Worm (Caenorhabditis elegans): ENCODE results near the gene ceh-60.

DNA sequence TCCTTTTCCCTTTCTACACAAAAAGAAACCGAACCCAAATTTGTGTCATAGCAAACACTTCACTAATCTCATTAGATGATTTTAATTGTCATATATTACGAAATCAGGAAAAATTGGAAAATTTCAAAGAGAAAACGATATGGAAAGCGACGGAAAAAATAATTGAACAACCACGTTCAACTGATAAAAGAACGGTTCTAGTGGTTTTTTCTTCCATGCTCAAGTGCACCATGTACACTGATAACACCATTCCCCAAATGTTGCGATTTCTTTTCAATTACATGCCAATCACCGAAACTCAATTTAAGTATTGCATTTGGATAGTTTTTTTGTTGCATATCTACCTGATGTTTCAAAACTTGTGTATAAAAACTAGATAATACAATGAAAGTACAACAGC lies 645 bp upstream of the ceh-60 start:
- TF ChIP-seq ama-1 (optimal IDR thresholded peaks at IDR 0.05) (no peak), ceh-13 (GFP tag; optimal IDR thresholded peaks at IDR 0.05) (no peak), flt-1 (GFP tag; IDR thresholded peaks at IDR 0.05) (no peak)

All from whole organism, early embryonic.